1 fruit fly cellular context compared by ENCODE assay signal in genomic region chr3R:5263311-5264250, dm6.
TF ChIP-seq lines count a peak whose summit lies in the region.

No protein-coding gene starts in this region.

TF ChIP-seq in whole organism, embryonic, 481 proteins besides CTCF, POLR2A, EP300 and RAD21 (continued from another document and continues in another):
- TF ChIP-seq CG6654 (GFP tag; optimal IDR thresholded peaks at IDR 0.05; lab: Kevin White, UChicago), result peak; percentile 53
- peak; percentile 64 for TF ChIP-seq Ets65A (GFP tag; lab: Kevin White, UChicago)
- no peak for TF ChIP-seq CG8765 (GFP tag; IDR thresholded peaks at IDR 0.05; lab: Robert Waterston, UW)
- no peak for TF ChIP-seq tx (GFP tag; optimal IDR thresholded peaks at IDR 0.05; lab: Kevin White, UChicago)
- TF ChIP-seq CG2202 (tag; optimal IDR thresholded peaks at IDR 0.05; lab: Kevin White, UChicago), result peak; percentile 32
- TF ChIP-seq CG9876 (GFP tag; optimal IDR thresholded peaks at IDR 0.05; lab: Kevin White, UChicago), result no peak
- peak in 1 of 2 experiments; percentile 96 for TF ChIP-seq Eip74EF (GFP tag; optimal IDR thresholded peaks at IDR 0.05; lab: Kevin White, UChicago)
- TF ChIP-seq Side (GFP tag; optimal IDR thresholded peaks at IDR 0.05; lab: Kevin White, UChicago), result no peak
- peak; percentile 28 for TF ChIP-seq pum (GFP tag; optimal IDR thresholded peaks at IDR 0.05; lab: Kevin White, UChicago)
- TF ChIP-seq CG12236 (GFP tag; optimal IDR thresholded peaks at IDR 0.05; lab: Kevin White, UChicago), result no peak
- no peak for TF ChIP-seq HLHmδ (GFP tag; optimal IDR thresholded peaks at IDR 0.05; lab: Kevin White, UChicago)
- no peak for TF ChIP-seq CG8478 (optimal IDR thresholded peaks at IDR 0.05; lab: Kevin White, UChicago)
- peak; percentile 55 for TF ChIP-seq CG13123 (GFP tag; optimal IDR thresholded peaks at IDR 0.05; lab: Kevin White, UChicago)
- no peak for TF ChIP-seq wek (GFP tag; optimal IDR thresholded peaks at IDR 0.05; lab: Kevin White, UChicago)
- TF ChIP-seq Sox100B (GFP tag; optimal IDR thresholded peaks at IDR 0.05; lab: Kevin White, UChicago), result peak; percentile 95
- 0 out of 3 replicates have a peak, but pooled peaks have one; percentile 39 for TF ChIP-seq CG2889 (GFP tag; IDR thresholded peaks at IDR 0.05; lab: Robert Waterston, UW)
- peak; percentile 20 for TF ChIP-seq Atf6 (GFP tag; IDR thresholded peaks at IDR 0.05; lab: Robert Waterston, UW)
- peak; percentile 66 for TF ChIP-seq ATbp (GFP tag; optimal IDR thresholded peaks at IDR 0.05; lab: Kevin White, UChicago)
- TF ChIP-seq HHEX (GFP tag; optimal IDR thresholded peaks at IDR 0.05; lab: Kevin White, UChicago), result peak; percentile 88
- no peak for TF ChIP-seq TFAM (GFP tag; optimal IDR thresholded peaks at IDR 0.05; lab: Kevin White, UChicago)
- TF ChIP-seq CG15269 (tag; optimal IDR thresholded peaks at IDR 0.05; lab: Kevin White, UChicago), result peak; percentile 93
- peak; percentile 91 for TF ChIP-seq crol (GFP tag; IDR thresholded peaks at IDR 0.05; lab: Robert Waterston, UW)
- peak; percentile 33 for TF ChIP-seq gro (GFP tag; optimal IDR thresholded peaks at IDR 0.05; lab: Kevin White, UChicago)
- TF ChIP-seq seq (GFP tag; IDR thresholded peaks at IDR 0.05; lab: Robert Waterston, UW), result peak; percentile 79
- TF ChIP-seq zfh1 (GFP tag; IDR thresholded peaks at IDR 0.05; lab: Robert Waterston, UW), result 0 out of 3 replicates have a peak, but pooled peaks have one; percentile 45
- TF ChIP-seq CG5953 (GFP tag; IDR thresholded peaks at IDR 0.05; lab: Robert Waterston, UW), result no peak; the same call in 1 of the 2 replicates
- no peak for TF ChIP-seq Sry-β (GFP tag; optimal IDR thresholded peaks at IDR 0.05; lab: Kevin White, UChicago)
- no peak for TF ChIP-seq hkb (optimal IDR thresholded peaks at IDR 0.05; lab: Kevin White, UChicago)
- peak; percentile 68 for TF ChIP-seq hkb (GFP tag; IDR thresholded peaks at IDR 0.05; lab: Robert Waterston, UW)
- no peak for TF ChIP-seq lbe (GFP tag; optimal IDR thresholded peaks at IDR 0.05; lab: Kevin White, UChicago)
- no peak for TF ChIP-seq Lpt (GFP tag; optimal IDR thresholded peaks at IDR 0.05; lab: Kevin White, UChicago)
- peak; percentile 73 for TF ChIP-seq Hand (GFP tag; optimal IDR thresholded peaks at IDR 0.05; lab: Kevin White, UChicago)
- TF ChIP-seq CG8281 (tag; optimal IDR thresholded peaks at IDR 0.05; lab: Kevin White, UChicago), result peak; percentile 73
- no peak for TF ChIP-seq Myb (GFP tag; optimal IDR thresholded peaks at IDR 0.05; lab: Kevin White, UChicago)
- TF ChIP-seq NC2α (GFP tag; optimal IDR thresholded peaks at IDR 0.05; lab: Kevin White, UChicago), result no peak
- TF ChIP-seq Chrac-16 (GFP tag; optimal IDR thresholded peaks at IDR 0.05; lab: Kevin White, UChicago), result peak; percentile 54
- TF ChIP-seq CG6791 (GFP tag; IDR thresholded peaks at IDR 0.05; lab: Robert Waterston, UW; ENCODE audit: partially characterized antibody), result no peak
- peak; percentile 58 for TF ChIP-seq CG18011 (GFP tag; optimal IDR thresholded peaks at IDR 0.05; lab: Kevin White, UChicago)
- TF ChIP-seq CG9215 (GFP tag; IDR thresholded peaks at IDR 0.05; lab: Robert Waterston, UW), result no peak; the same call in 1 of the 2 replicates
- TF ChIP-seq ERR (GFP tag; optimal IDR thresholded peaks at IDR 0.05; lab: Kevin White, UChicago), result peak; percentile 38
- peak; percentile 70 for TF ChIP-seq CG32772 (GFP tag; IDR thresholded peaks at IDR 0.05; lab: Robert Waterston, UW)
- TF ChIP-seq Dll (GFP tag; IDR thresholded peaks at IDR 0.05; lab: Robert Waterston, UW; ENCODE audit: partially characterized antibody), result 0 out of 4 replicates have a peak, but pooled peaks have one; percentile 29
- TF ChIP-seq lola (GFP tag; optimal IDR thresholded peaks at IDR 0.05; lab: Kevin White, UChicago), result peak in 1 of 3 experiments; percentile 81
- TF ChIP-seq Poxn (GFP tag; IDR thresholded peaks at IDR 0.05; lab: Robert Waterston, UW), result peak; percentile 42; the same call in 1 of the 2 replicates
- TF ChIP-seq sr (GFP tag; IDR thresholded peaks at IDR 0.05; lab: Robert Waterston, UW), result peak; percentile 100
- TF ChIP-seq sens (GFP tag; lab: Kevin White, UChicago), result peak; percentile 55
- TF ChIP-seq row (GFP tag; IDR thresholded peaks at IDR 0.05; lab: Robert Waterston, UW), result peak; percentile 77
- no peak for TF ChIP-seq NK7.1 (GFP tag; optimal IDR thresholded peaks at IDR 0.05; lab: Kevin White, UChicago)
- TF ChIP-seq CG17359 (tag; optimal IDR thresholded peaks at IDR 0.05; lab: Kevin White, UChicago), result peak; percentile 85
- peak; percentile 41 for TF ChIP-seq nom (GFP tag; optimal IDR thresholded peaks at IDR 0.05; lab: Kevin White, UChicago)
- TF ChIP-seq Rx (GFP tag; IDR thresholded peaks at IDR 0.05; lab: Robert Waterston, UW), result peak; percentile 42; the same call in 1 of the 2 replicates
- TF ChIP-seq CG12942 (GFP tag; optimal IDR thresholded peaks at IDR 0.05; lab: Kevin White, UChicago), result peak; percentile 70
- peak; percentile 71 for TF ChIP-seq Nf-YB (GFP tag; optimal IDR thresholded peaks at IDR 0.05; lab: Kevin White, UChicago)
- TF ChIP-seq CG18619 (GFP tag; optimal IDR thresholded peaks at IDR 0.05; lab: Kevin White, UChicago), result peak; percentile 92
- no peak for TF ChIP-seq CG15011 (GFP tag; optimal IDR thresholded peaks at IDR 0.05; lab: Kevin White, UChicago)
- TF ChIP-seq CG13775 (GFP tag; optimal IDR thresholded peaks at IDR 0.05; lab: Kevin White, UChicago), result peak; percentile 88
- TF ChIP-seq Xbp1 (GFP tag; optimal IDR thresholded peaks at IDR 0.05; lab: Kevin White, UChicago), result peak; percentile 82
- TF ChIP-seq gem (tag; optimal IDR thresholded peaks at IDR 0.05; lab: Kevin White, UChicago), result peak; percentile 94
- TF ChIP-seq wdn (GFP tag; IDR thresholded peaks at IDR 0.05; lab: Robert Waterston, UW), result peak; percentile 24; the same call in 1 of the 2 replicates
- peak; percentile 61 for TF ChIP-seq wor (GFP tag; IDR thresholded peaks at IDR 0.05; lab: Robert Waterston, UW)
- peak; percentile 79 for TF ChIP-seq psq (GFP tag; optimal IDR thresholded peaks at IDR 0.05; lab: Kevin White, UChicago)
- TF ChIP-seq ac (GFP tag; optimal IDR thresholded peaks at IDR 0.05; lab: Kevin White, UChicago), result peak; percentile 72
- peak; percentile 94 for TF ChIP-seq CG7839 (tag; optimal IDR thresholded peaks at IDR 0.05; lab: Kevin White, UChicago)
- no peak; the same call in 1 of the 2 replicates for TF ChIP-seq ro (GFP tag; IDR thresholded peaks at IDR 0.05; lab: Robert Waterston, UW)
- TF ChIP-seq Atf-2 (GFP tag; optimal IDR thresholded peaks at IDR 0.05; lab: Kevin White, UChicago), result no peak
- TF ChIP-seq CG31224 (GFP tag; IDR thresholded peaks at IDR 0.05; lab: Robert Waterston, UW), result peak; percentile 61
- no peak for TF ChIP-seq HLH4C (GFP tag; IDR thresholded peaks at IDR 0.05; lab: Robert Waterston, UW; ENCODE audit: partially characterized antibody)
- no peak for TF ChIP-seq btn (GFP tag; optimal IDR thresholded peaks at IDR 0.05; lab: Kevin White, UChicago)
- peak; percentile 73 for TF ChIP-seq Fer3 (tag; optimal IDR thresholded peaks at IDR 0.05; lab: Kevin White, UChicago)
- no peak for TF ChIP-seq Lhr (GFP tag; optimal IDR thresholded peaks at IDR 0.05; lab: Kevin White, UChicago)
- peak; percentile 71; the same call in 1 of the 2 replicates for TF ChIP-seq CG10321 (GFP tag; IDR thresholded peaks at IDR 0.05; lab: Robert Waterston, UW)
- TF ChIP-seq da (GFP tag; optimal IDR thresholded peaks at IDR 0.05; lab: Kevin White, UChicago), result no peak
- TF ChIP-seq CG10274 (GFP tag; optimal IDR thresholded peaks at IDR 0.05; lab: Kevin White, UChicago), result peak; percentile 67
- peak; percentile 94 for TF ChIP-seq CG12659 (GFP tag; optimal IDR thresholded peaks at IDR 0.05; lab: Kevin White, UChicago)
- peak; percentile 74 for TF ChIP-seq Xrp1 (GFP tag; IDR thresholded peaks at IDR 0.05; lab: Robert Waterston, UW)
- TF ChIP-seq PHDP (tag; optimal IDR thresholded peaks at IDR 0.05; lab: Kevin White, UChicago), result peak; percentile 89
- TF ChIP-seq dpn (GFP tag; optimal IDR thresholded peaks at IDR 0.05; lab: Kevin White, UChicago), result peak; percentile 11 to 82
- TF ChIP-seq Max (GFP tag; optimal IDR thresholded peaks at IDR 0.05; lab: Kevin White, UChicago), result peak; percentile 69
- no peak; the same call in 1 of the 2 replicates for TF ChIP-seq ham (GFP tag; IDR thresholded peaks at IDR 0.05; lab: Robert Waterston, UW)
- TF ChIP-seq luna (GFP tag; optimal IDR thresholded peaks at IDR 0.05; lab: Kevin White, UChicago), result no peak
- no peak; the same call in 2 of the 3 replicates for TF ChIP-seq otp (GFP tag; IDR thresholded peaks at IDR 0.05; lab: Robert Waterston, UW)
- TF ChIP-seq sna (GFP tag; IDR thresholded peaks at IDR 0.05; lab: Robert Waterston, UW; ENCODE audit: partially characterized antibody), result peak; percentile 50; the same call in 1 of the 2 replicates
- no peak for TF ChIP-seq Taf1 (GFP tag; IDR thresholded peaks at IDR 0.05; lab: Robert Waterston, UW)
- peak; percentile 47 for TF ChIP-seq ab (GFP tag; optimal IDR thresholded peaks at IDR 0.05; lab: Kevin White, UChicago)
- peak; percentile 80 for TF ChIP-seq NfI (GFP tag; optimal IDR thresholded peaks at IDR 0.05; lab: Kevin White, UChicago)
- TF ChIP-seq al (GFP tag; IDR thresholded peaks at IDR 0.05; lab: Robert Waterston, UW), result peak; percentile 79
- TF ChIP-seq HmgZ (tag; optimal IDR thresholded peaks at IDR 0.05; lab: Kevin White, UChicago), result no peak
- TF ChIP-seq CG10979 (tag; optimal IDR thresholded peaks at IDR 0.05; lab: Kevin White, UChicago), result peak; percentile 88
- TF ChIP-seq CG17361 (GFP tag; IDR thresholded peaks at IDR 0.05; lab: Robert Waterston, UW), result peak; percentile 97
- TF ChIP-seq Stat92E (GFP tag; optimal IDR thresholded peaks at IDR 0.05; lab: Kevin White, UChicago), result no peak
- TF ChIP-seq CG9609 (GFP tag; optimal IDR thresholded peaks at IDR 0.05; lab: Kevin White, UChicago), result no peak
- TF ChIP-seq grau (tag; optimal IDR thresholded peaks at IDR 0.05; lab: Kevin White, UChicago), result peak; percentile 91
- TF ChIP-seq E2f1 (GFP tag; IDR thresholded peaks at IDR 0.05; lab: Robert Waterston, UW), result peak; percentile 72
- TF ChIP-seq eyg (GFP tag; optimal IDR thresholded peaks at IDR 0.05; lab: Kevin White, UChicago), result no peak
- TF ChIP-seq Nf-YC (tag; optimal IDR thresholded peaks at IDR 0.05; lab: Kevin White, UChicago), result peak; percentile 87
- peak; percentile 83 for TF ChIP-seq ftz-f1 (GFP tag; optimal IDR thresholded peaks at IDR 0.05; lab: Kevin White, UChicago)
- TF ChIP-seq pnt (GFP tag; optimal IDR thresholded peaks at IDR 0.05; lab: Kevin White, UChicago), result peak; percentile 5
- TF ChIP-seq ewg (GFP tag; optimal IDR thresholded peaks at IDR 0.05; lab: Kevin White, UChicago), result peak; percentile 73
- TF ChIP-seq bigmax (GFP tag; optimal IDR thresholded peaks at IDR 0.05; lab: Kevin White, UChicago), result no peak
- TF ChIP-seq CG18262 (tag; optimal IDR thresholded peaks at IDR 0.05; lab: Kevin White, UChicago), result peak; percentile 92
- TF ChIP-seq Scr (GFP tag; IDR thresholded peaks at IDR 0.05; lab: Robert Waterston, UW; ENCODE audit: partially characterized antibody), result no peak
- TF ChIP-seq Hmr (GFP tag; optimal IDR thresholded peaks at IDR 0.05; lab: Kevin White, UChicago), result peak; percentile 89
- TF ChIP-seq CG34224 (GFP tag; IDR thresholded peaks at IDR 0.05; lab: Robert Waterston, UW; ENCODE audit: partially characterized antibody), result peak; percentile 37; the same call in 1 of the 3 replicates
- peak; percentile 82 for TF ChIP-seq gcm (GFP tag; optimal IDR thresholded peaks at IDR 0.05; lab: Kevin White, UChicago)
- TF ChIP-seq CG1832 (GFP tag; optimal IDR thresholded peaks at IDR 0.05; lab: Kevin White, UChicago), result no peak
- peak; percentile 35 for TF ChIP-seq CG4707 (GFP tag; optimal IDR thresholded peaks at IDR 0.05; lab: Kevin White, UChicago)
- peak; percentile 4 for TF ChIP-seq Hsf (GFP tag; optimal IDR thresholded peaks at IDR 0.05; lab: Kevin White, UChicago)
- peak; percentile 98 for TF ChIP-seq sd (tag; optimal IDR thresholded peaks at IDR 0.05; lab: Kevin White, UChicago)
- TF ChIP-seq ato (GFP tag; IDR thresholded peaks at IDR 0.05; lab: Robert Waterston, UW; ENCODE audit: partially characterized antibody), result no peak
- TF ChIP-seq toy (GFP tag; IDR thresholded peaks at IDR 0.05; lab: Robert Waterston, UW), result no peak
- no peak for TF ChIP-seq prd (optimal IDR thresholded peaks at IDR 0.05; lab: Kevin White, UChicago)
- peak; percentile 82 for TF ChIP-seq prd (GFP tag; IDR thresholded peaks at IDR 0.05; lab: Robert Waterston, UW)
- no peak for TF ChIP-seq grn (GFP tag; optimal IDR thresholded peaks at IDR 0.05; lab: Kevin White, UChicago)
- peak; percentile 58; the same call in 1 of the 2 replicates for TF ChIP-seq E2f2 (GFP tag; IDR thresholded peaks at IDR 0.05; lab: Robert Waterston, UW)
- TF ChIP-seq run (tag; optimal IDR thresholded peaks at IDR 0.05; lab: Kevin White, UChicago), result peak; percentile 72
- peak; percentile 42 for TF ChIP-seq Ravus (GFP tag; IDR thresholded peaks at IDR 0.05; lab: Robert Waterston, UW)
- no peak for TF ChIP-seq CG9797 (GFP tag; optimal IDR thresholded peaks at IDR 0.05; lab: Kevin White, UChicago)
- no peak for TF ChIP-seq CG31365 (tag; optimal IDR thresholded peaks at IDR 0.05; lab: Kevin White, UChicago)
- peak; percentile 20 for TF ChIP-seq trh (GFP tag; optimal IDR thresholded peaks at IDR 0.05; lab: Kevin White, UChicago)
- peak; percentile 91 for TF ChIP-seq CG2712 (tag; optimal IDR thresholded peaks at IDR 0.05; lab: Kevin White, UChicago)
- peak; percentile 93 for TF ChIP-seq nmo (GFP tag; optimal IDR thresholded peaks at IDR 0.05; lab: Kevin White, UChicago)
- no peak for TF ChIP-seq cas (GFP tag; IDR thresholded peaks at IDR 0.05; lab: Robert Waterston, UW)
- TF ChIP-seq fd102C (GFP tag; optimal IDR thresholded peaks at IDR 0.05; lab: Kevin White, UChicago), result no peak
- peak; percentile 23 for TF ChIP-seq schlank (tag; optimal IDR thresholded peaks at IDR 0.05; lab: Kevin White, UChicago)
- peak; percentile 59 for TF ChIP-seq MTF-1 (GFP tag; optimal IDR thresholded peaks at IDR 0.05; lab: Kevin White, UChicago; ENCODE audit: borderline replicate concordance)
- peak; percentile 61; the same call in 1 of the 3 replicates for TF ChIP-seq ci (GFP tag; IDR thresholded peaks at IDR 0.05; lab: Robert Waterston, UW)
- peak; percentile 55; the same call in 1 of the 2 replicates for TF ChIP-seq CG9932 (GFP tag; IDR thresholded peaks at IDR 0.05; lab: Robert Waterston, UW)
- peak; percentile 15; the same call in 1 of the 2 replicates for TF ChIP-seq Nf-YA (GFP tag; IDR thresholded peaks at IDR 0.05; lab: Robert Waterston, UW)
- peak; percentile 62 for TF ChIP-seq YL-1 (GFP tag; optimal IDR thresholded peaks at IDR 0.05; lab: Kevin White, UChicago)
- TF ChIP-seq Doc3 (GFP tag; IDR thresholded peaks at IDR 0.05; lab: Robert Waterston, UW; ENCODE audit: partially characterized antibody), result peak; percentile 16; the same call in 1 of the 3 replicates
